Worm (Caenorhabditis elegans): ENCODE results near the gene fbf-2.

DNA sequence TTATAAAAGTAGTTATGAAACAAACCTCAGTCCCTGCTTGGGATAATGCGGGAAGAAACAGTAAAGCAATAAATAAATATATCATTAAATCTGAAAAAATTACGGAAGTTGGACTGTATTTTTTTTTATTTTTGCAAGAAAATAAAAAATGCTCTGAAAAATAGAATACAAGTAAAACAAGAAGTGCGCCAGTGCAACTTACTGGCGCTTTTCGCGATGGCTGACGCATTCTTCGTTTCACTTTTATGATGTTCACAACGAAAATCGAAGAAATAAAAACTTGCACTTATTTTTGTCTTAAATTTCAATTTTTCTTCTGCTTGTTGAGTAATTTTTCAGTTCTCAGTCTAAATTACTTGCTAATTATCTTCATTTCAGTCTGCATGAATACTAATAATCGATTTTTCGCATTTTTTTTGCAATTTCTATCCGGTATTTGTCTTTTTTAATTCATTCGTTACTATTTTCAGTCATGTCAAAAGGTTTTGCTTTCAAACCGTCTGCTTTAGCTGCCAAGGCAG is 43.6 kb downstream of the fbf-2 start, which contains the start of the genes R12C12.6 and ran-5:
- TF ChIP-seq fos-1 (tag; optimal IDR thresholded peaks at IDR 0.05) (no peak), duxl-1 (tag; optimal IDR thresholded peaks at IDR 0.05; ENCODE audit: poor library complexity) (peak; percentile 81), pha-4 (GFP tag; IDR thresholded peaks at IDR 0.05) (peak; percentile 57; the same call in 1 of the 2 replicates), pha-4 (tag; optimal IDR thresholded peaks at IDR 0.05) (peak; percentile 69), lsy-2 (tag; optimal IDR thresholded peaks at IDR 0.05) (peak in 1 of 2 experiments; percentile 92), jun-1 (tag; optimal IDR thresholded peaks at IDR 0.05) (peak; percentile 4), nhr-10 (tag; optimal IDR thresholded peaks at IDR 0.05) (no peak), Y105C5A.15 (GFP tag; IDR thresholded peaks at IDR 0.05) (no peak)

Data from whole organism, L4 larva.